Worm (Caenorhabditis elegans) whole organism, late embryonic: ENCODE measurements around the gene B0432.7.

ENCODE experiments used
- F13H6.1 ChIP-seq: sonication (generic microtip); optimal IDR thresholded peaks from 2 replicates; lab custom pipeline; 2016; ENCODE audit warnings: missing genetic modification characterization, missing compliant biosample characterization
- ahr-1 ChIP-seq: sonication (generic microtip); optimal IDR thresholded peaks from 2 replicates; lab custom pipeline; 2016; ENCODE audit warnings: missing genetic modification characterization, missing compliant biosample characterization
- ceh-18 ChIP-seq: sonication (generic microtip); optimal IDR thresholded peaks from 2 replicates; lab custom pipeline; 2016; ENCODE audit warnings: missing genetic modification characterization, missing compliant biosample characterization
- ceh-6 ChIP-seq: fragments of 200-800 bp; sonication (Bioruptor generic); optimal IDR thresholded peaks from 2 replicates; lab custom pipeline; 2018; ENCODE audit warnings: mild to moderate bottlenecking, missing genetic modification characterization, missing compliant biosample characterization
- eyg-1 ChIP-seq: sonication (generic microtip); optimal IDR thresholded peaks from 2 replicates; lab custom pipeline; 2016; ENCODE audit warnings: missing genotype, missing genetic modification characterization, missing compliant biosample characterization
- fax-1 ChIP-seq: sonication (generic microtip); optimal IDR thresholded peaks from 2 replicates; lab custom pipeline; 2016; ENCODE audit warnings: missing genotype, missing genetic modification characterization, missing compliant biosample characterization
- fkh-6 ChIP-seq: sonication (generic microtip); optimal IDR thresholded peaks from 2 replicates; lab custom pipeline; 2016; ENCODE audit warnings: missing genetic modification characterization, missing compliant biosample characterization
- hlh-13 ChIP-seq: fragments of 200-800 bp; sonication (Bioruptor generic); optimal IDR thresholded peaks from 2 replicates; lab custom pipeline; 2018; ENCODE audit warnings: mild to moderate bottlenecking, missing genetic modification characterization, missing compliant biosample characterization
- madf-2 ChIP-seq: sonication (generic microtip); optimal IDR thresholded peaks from 2 replicates; lab custom pipeline; 2017; ENCODE audit warnings: missing genetic modification characterization, missing compliant biosample characterization
- nhr-11 ChIP-seq: fragments of 150-350 bp; optimal IDR thresholded peaks from 2 replicates; lab custom pipeline; 2014; ENCODE audit warnings: missing biosample characterization, missing genetic modification characterization
- pag-3 ChIP-seq: sonication (generic microtip); optimal IDR thresholded peaks from 2 replicates; lab custom pipeline; 2016; ENCODE audit warnings: missing compliant biosample characterization, missing genetic modification characterization, borderline replicate concordance
- tbx-2 ChIP-seq: sonication (generic microtip); optimal IDR thresholded peaks from 2 replicates; lab custom pipeline; 2016; ENCODE audit warnings: missing genetic modification characterization, missing compliant biosample characterization
- unc-3 ChIP-seq, 2 experiments: fragments of 200-800 bp in 1 of 2; sonication (Bioruptor generic) in 1 of 2; sonication (generic microtip) in 1 of 2; conservative IDR thresholded peaks in 1 of 2; optimal IDR thresholded peaks in 1 of 2; 2 replicates each; pipeline versions ENCODE4 v1.3.6 to Lab custom; 2016 to 2022; ENCODE audit warnings: missing compliant biosample characterization in 2 of 2, missing genetic modification characterization in 2 of 2, missing genetic modification reagents in 1 of 2

- TF ChIP-seq eyg-1 (no peak), hlh-13 (GFP tag; lab: Kevin White, UChicago) (no peak), pag-3 (tag; lab: Kevin White, UChicago) (no peak), F13H6.1 (tag; lab: Kevin White, UChicago) (peak; percentile 15), nhr-11 (tag; lab: Kevin White, UChicago) (no peak), unc-3 (GFP tag; conservative IDR thresholded peaks at IDR 0.05; lab: Robert Waterston, UW) (no peak), unc-3 (tag; optimal IDR thresholded peaks at IDR 0.05; lab: Kevin White, UChicago) (no peak), fax-1 (tag; lab: Kevin White, UChicago) (no peak), tbx-2 (tag; lab: Kevin White, UChicago) (peak; percentile 64), ceh-18 (tag; lab: Kevin White, UChicago) (peak; percentile 63), ahr-1 (tag; lab: Kevin White, UChicago) (no peak), fkh-6 (tag; lab: Kevin White, UChicago) (no peak), madf-2 (peak; percentile 16), ceh-6 (GFP tag; lab: Kevin White, UChicago) (no peak)
Measured at ce11 chrII:216598-216997, 57.2 kb downstream of the B0432.7 start, which contains the start of gene F48A11.4.
